Worm (Caenorhabditis elegans): Measurements from ENCODE around the gene nhr-189.

DNA sequence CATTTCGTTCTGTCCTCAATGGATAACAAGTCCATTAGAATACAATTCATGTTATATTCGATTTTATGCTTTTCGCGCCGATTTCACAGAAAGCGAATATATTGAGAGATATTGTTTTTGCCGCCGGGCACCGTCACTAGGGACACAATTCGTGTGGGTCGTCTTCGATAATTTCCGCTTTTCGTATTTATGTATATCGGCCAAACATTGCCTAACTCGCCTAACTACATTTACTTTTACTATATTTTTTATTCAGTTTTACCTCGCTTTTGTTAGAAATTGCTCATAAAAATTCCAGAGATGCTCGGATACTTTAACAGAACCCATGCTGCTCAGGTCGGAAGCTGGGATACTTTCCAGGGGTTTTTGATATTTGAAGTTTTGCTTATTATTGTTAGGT, 34.6 kb upstream of the nhr-189 start, which contains the start of gene sre-9:
- TF ChIP-seq bed-3 (GFP tag; optimal IDR thresholded peaks at IDR 0.05) (no peak), nhr-12 (tag; optimal IDR thresholded peaks at IDR 0.05) (no peak), unc-62 (GFP tag; optimal IDR thresholded peaks at IDR 0.05) (no peak), flh-1 (GFP tag; optimal IDR thresholded peaks at IDR 0.05) (no peak), snpc-4 (tag; optimal IDR thresholded peaks at IDR 0.05) (no peak), elt-3 (tag; optimal IDR thresholded peaks at IDR 0.05) (no peak), lin-13 (tag; optimal IDR thresholded peaks at IDR 0.05) (no peak), mep-1 (tag; optimal IDR thresholded peaks at IDR 0.05) (no peak), ceh-43 (GFP tag; optimal IDR thresholded peaks at IDR 0.05) (no peak)

Data from whole organism, mixed stage, embryonic.